Fruit fly (Drosophila melanogaster): Measurements from ENCODE around the gene CG12259.

The CG12259 gene

dm6 chr3R:27922673-27923175 lies 1.8 kb upstream of the CG12259 start, which contains the start of gene RpL4 (continued):
- TF ChIP-seq gfzf (GFP tag; optimal IDR thresholded peaks at IDR 0.05) (peak; percentile 4), CG9437 (GFP tag; optimal IDR thresholded peaks at IDR 0.05) (peak; percentile 88), chn (GFP tag; optimal IDR thresholded peaks at IDR 0.05) (peak; percentile 68), CG43689 (GFP tag; IDR thresholded peaks at IDR 0.05) (0 out of 2 replicates have a peak, but pooled peaks have one; percentile 22), CG9876 (GFP tag; optimal IDR thresholded peaks at IDR 0.05) (peak; percentile 71), da (GFP tag; optimal IDR thresholded peaks at IDR 0.05) (peak; percentile 40), CG3847 (GFP tag; IDR thresholded peaks at IDR 0.05) (peak; percentile 80), Hr39 (optimal IDR thresholded peaks at IDR 0.05) (no peak), slou (GFP tag; optimal IDR thresholded peaks at IDR 0.05) (peak; percentile 35), dpn (GFP tag; optimal IDR thresholded peaks at IDR 0.05) (peak; percentile 52 to 82), CHES-1-like (GFP tag; optimal IDR thresholded peaks at IDR 0.05) (peak; percentile 77), Awh (GFP tag; IDR thresholded peaks at IDR 0.05) (peak; percentile 84), CG11398 (GFP tag; optimal IDR thresholded peaks at IDR 0.05) (peak; percentile 81), CG17186 (GFP tag; optimal IDR thresholded peaks at IDR 0.05) (peak; percentile 56), pb (GFP tag; optimal IDR thresholded peaks at IDR 0.05) (peak; percentile 82), CG7987 (GFP tag; optimal IDR thresholded peaks at IDR 0.05) (peak; percentile 95), btn (GFP tag; optimal IDR thresholded peaks at IDR 0.05) (peak; percentile 77), br (optimal IDR thresholded peaks at IDR 0.05) (no peak), CTCF (GFP tag; optimal IDR thresholded peaks at IDR 0.05) (peak; percentile 45), ara (GFP tag; IDR thresholded peaks at IDR 0.05) (peak; percentile 81), Blimp-1 (GFP tag; optimal IDR thresholded peaks at IDR 0.05) (peak; percentile 31), CG15696 (tag; optimal IDR thresholded peaks at IDR 0.05) (no peak), klu (GFP tag; IDR thresholded peaks at IDR 0.05) (no peak), CG2712 (tag; optimal IDR thresholded peaks at IDR 0.05) (peak; percentile 40), CG15269 (tag; optimal IDR thresholded peaks at IDR 0.05) (peak; percentile 81), CG12659 (GFP tag; optimal IDR thresholded peaks at IDR 0.05) (peak; percentile 93), Dp (GFP tag; optimal IDR thresholded peaks at IDR 0.05) (peak; percentile 12), CG8478 (optimal IDR thresholded peaks at IDR 0.05) (peak; percentile 41), CG2116 (GFP tag; optimal IDR thresholded peaks at IDR 0.05) (peak; percentile 99), CG8281 (tag; optimal IDR thresholded peaks at IDR 0.05) (peak; percentile 62), dm (GFP tag; optimal IDR thresholded peaks at IDR 0.05) (peak; percentile 94), tgo (GFP tag; IDR thresholded peaks at IDR 0.05) (peak; percentile 67), CG7271 (tag; optimal IDR thresholded peaks at IDR 0.05) (peak; percentile 86), BEAF-32 (GFP tag; optimal IDR thresholded peaks at IDR 0.05) (peak; percentile 37), CG7556 (GFP tag; optimal IDR thresholded peaks at IDR 0.05) (peak; percentile 67), CG15514 (GFP tag; optimal IDR thresholded peaks at IDR 0.05) (peak; percentile 83), CG12104 (GFP tag; optimal IDR thresholded peaks at IDR 0.05) (peak; percentile 85), CG12769 (tag; optimal IDR thresholded peaks at IDR 0.05) (no peak), lbe (GFP tag; optimal IDR thresholded peaks at IDR 0.05) (peak; percentile 51), Dad (GFP tag; optimal IDR thresholded peaks at IDR 0.05) (peak; percentile 85), dmrt11E (tag; optimal IDR thresholded peaks at IDR 0.05) (peak; percentile 79), dmrt99B (tag; optimal IDR thresholded peaks at IDR 0.05) (peak; percentile 64), Atf6 (GFP tag; IDR thresholded peaks at IDR 0.05) (peak; percentile 77), exex (tag; optimal IDR thresholded peaks at IDR 0.05) (peak; percentile 44), HmgZ (tag; optimal IDR thresholded peaks at IDR 0.05) (peak; percentile 65), insv (GFP tag; optimal IDR thresholded peaks at IDR 0.05) (peak in 1 of 2 experiments; percentile 81), Ets97D (GFP tag; optimal IDR thresholded peaks at IDR 0.05) (peak; percentile 99), usp (GFP tag; optimal IDR thresholded peaks at IDR 0.05) (no peak), NK7.1 (GFP tag; optimal IDR thresholded peaks at IDR 0.05) (peak; percentile 57), sug (tag; optimal IDR thresholded peaks at IDR 0.05) (peak; percentile 72), trem (tag; optimal IDR thresholded peaks at IDR 0.05) (peak; percentile 12), D19A (tag; optimal IDR thresholded peaks at IDR 0.05) (peak; percentile 7)

Data from whole organism, embryonic.